Fruit fly (Drosophila melanogaster) whole organism, adult: ENCODE measurements around the gene CG11370.

ENCODE experiments used
- CG11617 ChIP-seq: fragments of 200-800 bp; sonication (Bioruptor generic); optimal IDR thresholded peaks from 2 replicates; lab custom pipeline; 2017; ENCODE audit warnings: mild to moderate bottlenecking, missing biosample characterization, missing genetic modification reagents, missing genetic modification characterization
- CG14711 ChIP-seq: fragments of 200-800 bp; sonication (Bioruptor generic); optimal IDR thresholded peaks from 2 replicates; lab custom pipeline; 2018; ENCODE audit warnings: missing biosample characterization, mild to moderate bottlenecking, missing genetic modification characterization, moderate library complexity
- Crg-1 ChIP-seq: fragments of 200-800 bp; sonication (Bioruptor generic); optimal IDR thresholded peaks from 2 replicates; lab custom pipeline; 2016; ENCODE audit warnings: missing biosample characterization, missing genetic modification characterization
- Hr96 ChIP-seq: fragments of 200-800 bp; sonication (Bioruptor generic); optimal IDR thresholded peaks from 2 replicates; lab custom pipeline; 2016; ENCODE audit warnings: missing biosample characterization, missing genetic modification characterization
- Mnt ChIP-seq: fragments of 200-800 bp; sonication (Bioruptor generic); optimal IDR thresholded peaks from 2 replicates; lab custom pipeline; 2016; ENCODE audit warnings: missing biosample characterization, mild to moderate bottlenecking, missing genetic modification characterization
- kay ChIP-seq: fragments of 200-800 bp; sonication (Bioruptor generic); peaks from one replicate; lab custom pipeline; 2016; ENCODE audit warnings: missing biosample characterization, missing genetic modification characterization, borderline replicate concordance
- ovo ChIP-seq: fragments of 200-800 bp; sonication (Bioruptor generic); optimal IDR thresholded peaks from 2 replicates; lab custom pipeline; 2016; ENCODE audit warnings: missing biosample characterization, missing genetic modification characterization
- pad ChIP-seq: fragments of 200-800 bp; sonication (Bioruptor generic); optimal IDR thresholded peaks from 3 replicates; lab custom pipeline; 2017; ENCODE audit warnings: missing biosample characterization, missing genetic modification characterization, mild to moderate bottlenecking, moderate library complexity, missing genetic modification reagents

DNA sequence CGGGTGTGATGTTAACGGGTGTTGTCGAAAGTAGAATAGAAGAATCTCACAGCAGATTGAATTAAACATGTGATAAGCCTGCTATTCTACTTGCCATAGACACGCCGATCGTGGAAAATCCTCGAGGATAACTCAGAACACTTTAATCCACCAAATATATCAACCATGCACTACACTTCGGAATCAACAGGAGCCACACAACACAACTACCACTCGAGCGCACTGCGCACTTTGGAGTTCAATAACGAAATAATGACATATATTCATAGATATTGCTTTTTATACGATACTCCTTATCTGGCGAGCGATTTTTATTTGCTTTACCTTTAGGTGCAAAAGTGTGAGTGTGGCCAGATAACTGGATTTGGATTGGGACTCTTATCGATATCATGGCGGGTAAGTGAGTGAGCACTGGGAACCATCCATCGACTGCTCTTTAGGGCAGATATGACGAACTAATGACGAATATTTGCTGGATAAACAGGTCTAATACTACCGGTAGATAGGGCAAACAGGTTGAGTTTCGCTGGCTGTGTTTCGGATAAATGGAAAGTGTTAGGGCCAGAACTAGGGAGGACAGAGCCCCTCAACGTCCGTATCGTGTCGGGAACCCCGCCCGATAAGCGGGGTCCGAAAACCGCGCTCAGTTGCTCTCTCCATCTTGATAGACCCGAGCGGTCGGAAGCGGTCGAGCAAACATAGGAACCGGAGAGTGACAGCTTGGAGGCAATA, 42.5 kb upstream of the CG11370 start, which contains the start of gene Jhbp6:
- TF ChIP-seq Crg-1 (GFP tag; lab: Kevin White, UChicago), result no peak
- no peak for TF ChIP-seq ovo (GFP tag; lab: Kevin White, UChicago)
- no peak for TF ChIP-seq pad (GFP tag; lab: Kevin White, UChicago)
- no peak for TF ChIP-seq CG14711 (tag; lab: Kevin White, UChicago)
- no peak for TF ChIP-seq kay (GFP tag; lab: Kevin White, UChicago)
- no peak for TF ChIP-seq Mnt
- no peak for TF ChIP-seq Hr96 (GFP tag; lab: Kevin White, UChicago)
- TF ChIP-seq CG11617 (GFP tag; lab: Kevin White, UChicago), result no peak
